Fruit fly (Drosophila melanogaster): Measurements from ENCODE around the gene Indy.

- TF ChIP-seq cnc (optimal IDR thresholded peaks at IDR 0.05) (no peak), CG7045 (GFP tag; optimal IDR thresholded peaks at IDR 0.05) (no peak), Hr96 (GFP tag; optimal IDR thresholded peaks at IDR 0.05) (no peak), bab1 (GFP tag; optimal IDR thresholded peaks at IDR 0.05) (no peak), tj (GFP tag; optimal IDR thresholded peaks at IDR 0.05) (no peak), kay (GFP tag; ENCODE audit: borderline replicate concordance) (no peak), CG14711 (tag; optimal IDR thresholded peaks at IDR 0.05) (no peak), Clk (GFP tag; optimal IDR thresholded peaks at IDR 0.05) (no peak)
Observed at dm6 chr3L:18823221-18823514, 22.9 kb downstream of the Indy start.
